Worm (Caenorhabditis elegans): ENCODE measurements around the gene rab-6.2.

DNA sequence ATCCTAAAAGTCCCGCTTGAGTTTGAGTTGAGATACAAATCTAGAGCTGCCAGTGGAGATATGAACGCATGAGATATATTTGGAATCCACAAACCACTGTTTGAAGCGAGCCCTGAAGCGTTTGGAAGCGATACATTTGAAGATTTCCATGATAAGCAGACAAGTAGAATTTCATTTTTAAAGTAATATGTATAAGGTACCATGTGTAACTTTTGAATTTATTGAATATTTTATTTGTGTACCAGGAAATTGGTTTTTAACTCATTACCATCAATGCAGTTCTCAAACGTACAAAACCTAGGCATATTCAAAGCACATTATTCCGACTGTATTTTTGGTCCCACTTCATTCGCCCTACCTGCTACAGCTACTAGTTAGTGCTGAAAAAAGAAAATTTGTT is 44.0 kb upstream of the rab-6.2 start, which contains the start of gene B0302.2:
- no peak for TF ChIP-seq ceh-36 (tag; optimal IDR thresholded peaks at IDR 0.05)
- TF ChIP-seq hmbx-1 (tag; optimal IDR thresholded peaks at IDR 0.05), result no peak
- TF ChIP-seq sea-1 (GFP tag; conservative IDR thresholded peaks at IDR 0.05), result no peak
- no peak for TF ChIP-seq F13C5.2 (tag; optimal IDR thresholded peaks at IDR 0.05)
- TF ChIP-seq B0310.2 (tag; optimal IDR thresholded peaks at IDR 0.05), result no peak
- TF ChIP-seq flt-1 (GFP tag; IDR thresholded peaks at IDR 0.05), result no peak
- TF ChIP-seq ets-7 (tag; optimal IDR thresholded peaks at IDR 0.05), result no peak
- TF ChIP-seq pes-1 (GFP tag; IDR thresholded peaks at IDR 0.05), result no peak
- no peak for TF ChIP-seq ama-1 (optimal IDR thresholded peaks at IDR 0.05)
- TF ChIP-seq hnd-1 (tag; optimal IDR thresholded peaks at IDR 0.05), result no peak
- no peak for TF ChIP-seq hmg-4 (GFP tag; optimal IDR thresholded peaks at IDR 0.05)

All from whole organism, early embryonic.